Worm (Caenorhabditis elegans): ENCODE data around the gene F58G1.8.

DNA sequence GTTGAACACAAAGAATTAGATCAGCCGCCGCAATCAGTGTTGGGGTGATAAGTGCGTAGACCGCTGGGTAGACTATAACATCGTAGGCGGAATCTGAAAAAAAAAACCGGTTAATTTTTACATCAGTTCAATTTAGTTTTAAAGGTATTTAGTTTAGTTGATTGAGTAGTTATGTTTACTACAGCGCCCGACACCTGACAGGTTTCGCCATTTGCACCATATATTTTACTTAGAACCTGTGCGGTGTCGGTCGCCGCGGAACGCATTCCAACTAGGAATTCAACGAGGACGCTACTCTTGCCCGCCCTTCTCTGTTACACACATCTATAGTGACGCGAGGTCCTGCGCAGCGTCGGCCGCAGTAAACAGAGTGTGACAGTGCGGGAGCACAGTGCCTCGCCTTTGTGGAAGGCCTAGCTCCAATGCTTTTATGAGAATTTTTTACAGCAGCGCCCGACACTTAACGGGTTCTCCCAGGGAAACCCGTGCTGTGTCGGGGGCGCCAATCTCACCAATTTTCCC, 43.1 kb upstream of the F58G1.8 start:
- TF ChIP-seq hmg-4 (GFP tag; optimal IDR thresholded peaks at IDR 0.05) (no peak), ama-1 (optimal IDR thresholded peaks at IDR 0.05) (no peak), tra-4 (tag; optimal IDR thresholded peaks at IDR 0.05) (no peak)
